Fruit fly (Drosophila melanogaster) whole organism, embryonic: ENCODE measurements around the gene CG2145.

Source experiments
- CG10209 ChIP-seq: fragments of 200-800 bp; sonication (Bioruptor generic); optimal IDR thresholded peaks from 3 replicates; lab custom pipeline; 2017; ENCODE audit warnings: missing biosample characterization, mild to moderate bottlenecking, missing genetic modification characterization, missing genetic modification reagents
- CG1024 ChIP-seq: fragments of 200-800 bp; sonication (Bioruptor generic); IDR thresholded peaks from 2 replicates; pipeline ENCODE4 v1.3.6; 2022; ENCODE audit warnings: missing biosample characterization, missing genetic modification characterization
- CG10431 ChIP-seq: fragments of 200-800 bp; sonication (Bioruptor generic); optimal IDR thresholded peaks from 3 replicates; lab custom pipeline; 2018; ENCODE audit warnings: missing biosample characterization, mild to moderate bottlenecking, missing genetic modification characterization
- CG11696 ChIP-seq: fragments of 200-800 bp; sonication (Bioruptor generic); IDR thresholded peaks from 2 replicates; pipeline ENCODE4 v1.3.6; 2022; ENCODE audit warnings: missing biosample characterization, missing genetic modification characterization
- CG16815 ChIP-seq: fragments of 200-800 bp; sonication (Bioruptor generic); optimal IDR thresholded peaks from 3 replicates; lab custom pipeline; 2017; ENCODE audit warnings: missing biosample characterization, mild to moderate bottlenecking, missing genetic modification characterization
- CG2678 ChIP-seq: fragments of 200-800 bp; sonication (Bioruptor generic); optimal IDR thresholded peaks from 3 replicates; lab custom pipeline; 2019; ENCODE audit warnings: missing biosample characterization, mild to moderate bottlenecking, missing genetic modification characterization, moderate library complexity
- CG3163 ChIP-seq: fragments of 200-800 bp; sonication (Bioruptor generic); optimal IDR thresholded peaks from 3 replicates; lab custom pipeline; 2016; ENCODE audit warnings: missing biosample characterization, missing genetic modification characterization
- CG32532 ChIP-seq: fragments of 200-800 bp; sonication (Bioruptor generic); IDR thresholded peaks from 2 replicates; pipeline ENCODE4 v1.3.6; 2022; ENCODE audit warnings: missing biosample characterization, missing genetic modification characterization
- CG3407 ChIP-seq: fragments of 200-800 bp; sonication (Bioruptor generic); optimal IDR thresholded peaks from 2 replicates; lab custom pipeline; 2018; ENCODE audit warnings: missing biosample characterization, mild to moderate bottlenecking, missing genetic modification characterization
- CG3847 ChIP-seq: fragments of 200-800 bp; sonication (Bioruptor generic); IDR thresholded peaks from 2 replicates; pipeline ENCODE4 v1.3.6; 2022; ENCODE audit warnings: missing biosample characterization, missing genetic modification characterization
- CG43689 ChIP-seq: fragments of 200-800 bp; sonication (Bioruptor generic); IDR thresholded peaks from 2 replicates; pipeline ENCODE4 v1.3.6; 2022; ENCODE audit warnings: missing biosample characterization, missing genetic modification characterization
- CG4707 ChIP-seq: fragments of 200-800 bp; sonication (Bioruptor generic); optimal IDR thresholded peaks from 2 replicates; lab custom pipeline; 2018; ENCODE audit warnings: missing biosample characterization, mild to moderate bottlenecking, missing genetic modification characterization, moderate library complexity
- CG7928 ChIP-seq: fragments of 200-800 bp; sonication (Bioruptor generic); optimal IDR thresholded peaks from 2 replicates; lab custom pipeline; 2017; ENCODE audit warnings: missing biosample characterization, mild to moderate bottlenecking, missing genetic modification characterization
- CG9437 ChIP-seq: fragments of 200-800 bp; sonication (Bioruptor generic); optimal IDR thresholded peaks from 2 replicates; lab custom pipeline; 2018; ENCODE audit warnings: missing biosample characterization, mild to moderate bottlenecking, missing genetic modification characterization
- CG9727 ChIP-seq: fragments of 200-800 bp; sonication (Bioruptor generic); optimal IDR thresholded peaks from 3 replicates; lab custom pipeline; 2017; ENCODE audit warnings: missing biosample characterization, mild to moderate bottlenecking, missing genetic modification characterization
- Drgx ChIP-seq: fragments of 200-800 bp; sonication (Bioruptor generic); IDR thresholded peaks from 2 replicates; pipeline ENCODE4 v1.3.6; 2022; ENCODE audit warnings: missing biosample characterization, missing genetic modification characterization
- Elba2 ChIP-seq: fragments of 200-800 bp; sonication (Bioruptor generic); optimal IDR thresholded peaks from 3 replicates; lab custom pipeline; 2016; ENCODE audit warnings: missing biosample characterization, missing genetic modification characterization
- HLH54F ChIP-seq: fragments of 200-800 bp; sonication (Bioruptor generic); optimal IDR thresholded peaks from 3 replicates; lab custom pipeline; 2016; ENCODE audit warnings: missing biosample characterization, missing genetic modification characterization
- HmgZ ChIP-seq: fragments of 200-800 bp; sonication (Bioruptor generic); optimal IDR thresholded peaks from 2 replicates; lab custom pipeline; 2018; ENCODE audit warnings: missing biosample characterization, mild to moderate bottlenecking, missing genetic modification characterization
- Hmx ChIP-seq: fragments of 200-800 bp; sonication (Bioruptor generic); optimal IDR thresholded peaks from 2 replicates; lab custom pipeline; 2016; ENCODE audit warnings: missing biosample characterization, missing genetic modification characterization
- Mes4 ChIP-seq: fragments of 200-800 bp; sonication (Bioruptor generic); optimal IDR thresholded peaks from 2 replicates; lab custom pipeline; 2016; ENCODE audit warnings: missing biosample characterization, missing genetic modification characterization
- NC2α ChIP-seq: fragments of 200-800 bp; sonication (Bioruptor generic); optimal IDR thresholded peaks from 2 replicates; lab custom pipeline; 2016; ENCODE audit warnings: missing biosample characterization, missing genetic modification characterization
- Nf-YA ChIP-seq: fragments of 200-800 bp; sonication (Bioruptor generic); IDR thresholded peaks from 2 replicates; pipeline ENCODE4 v1.3.6; 2022; ENCODE audit warnings: missing biosample characterization, missing genetic modification characterization
- Oaz ChIP-seq: fragments of 200-800 bp; sonication (Bioruptor generic); IDR thresholded peaks from 2 replicates; pipeline ENCODE4 v1.3.6; 2022; ENCODE audit warnings: missing biosample characterization, missing genetic modification characterization
- Side ChIP-seq: fragments of 200-800 bp; sonication (Bioruptor generic); optimal IDR thresholded peaks from 2 replicates; lab custom pipeline; 2016; ENCODE audit warnings: missing biosample characterization, missing genetic modification characterization
- Sox100B ChIP-seq: fragments of 200-800 bp; sonication (Bioruptor generic); optimal IDR thresholded peaks from 3 replicates; lab custom pipeline; 2018; ENCODE audit warnings: missing biosample characterization, mild to moderate bottlenecking, missing genetic modification characterization
- Spps ChIP-seq: fragments of 200-800 bp; sonication (Bioruptor generic); optimal IDR thresholded peaks from 2 replicates; lab custom pipeline; 2018; ENCODE audit warnings: missing biosample characterization, mild to moderate bottlenecking, missing genetic modification characterization
- Xbp1 ChIP-seq: fragments of 200-800 bp; sonication (Bioruptor generic); optimal IDR thresholded peaks from 3 replicates; lab custom pipeline; 2016; ENCODE audit warnings: missing biosample characterization, mild to moderate bottlenecking, missing genetic modification characterization
- Xrp1 ChIP-seq: fragments of 200-800 bp; sonication (Bioruptor generic); IDR thresholded peaks from 2 replicates; pipeline ENCODE4 v1.3.6; 2022; ENCODE audit warnings: missing biosample characterization, missing genetic modification characterization
- ab ChIP-seq: fragments of 200-800 bp; sonication (Bioruptor generic); optimal IDR thresholded peaks from 2 replicates; lab custom pipeline; 2016; ENCODE audit warnings: missing biosample characterization, missing genetic modification characterization
- al ChIP-seq: fragments of 200-800 bp; sonication (Bioruptor generic); IDR thresholded peaks from 2 replicates; pipeline ENCODE4 v1.3.6; 2022; ENCODE audit warnings: missing biosample characterization, missing genetic modification characterization
- az2 ChIP-seq: fragments of 200-800 bp; sonication (Bioruptor generic); optimal IDR thresholded peaks from 3 replicates; lab custom pipeline; 2016; ENCODE audit warnings: missing biosample characterization, missing genetic modification characterization
- chinmo ChIP-seq: fragments of 200-800 bp; sonication (Bioruptor generic); IDR thresholded peaks from 4 replicates; pipeline ENCODE4 v1.3.6; 2022; ENCODE audit warnings: missing biosample characterization, missing genetic modification characterization; ENCODE audit not compliant: partially characterized antibody
- dmrt99B ChIP-seq: fragments of 200-800 bp; sonication (Bioruptor generic); optimal IDR thresholded peaks from 2 replicates; lab custom pipeline; 2018; ENCODE audit warnings: missing biosample characterization, mild to moderate bottlenecking, missing genetic modification characterization, moderate library complexity
- eve ChIP-seq, 2 experiments: fragments of >200 bp; optimal IDR thresholded peaks; 2 replicates each; lab custom pipeline; 2017; ENCODE audit warnings: missing biosample characterization in 2 of 2, missing genetic modification characterization in 2 of 2
- ewg ChIP-seq: fragments of 200-800 bp; sonication (Bioruptor generic); optimal IDR thresholded peaks from 3 replicates; lab custom pipeline; 2017; ENCODE audit warnings: mild to moderate bottlenecking, missing biosample characterization, missing genetic modification reagents, missing genetic modification characterization
- fu2 ChIP-seq: fragments of 200-800 bp; sonication (Bioruptor generic); optimal IDR thresholded peaks from 2 replicates; lab custom pipeline; 2016; ENCODE audit warnings: missing biosample characterization, missing genetic modification characterization
- gsb-n ChIP-seq: fragments of 200-800 bp; sonication (Bioruptor generic); optimal IDR thresholded peaks from 3 replicates; lab custom pipeline; 2018; ENCODE audit warnings: missing biosample characterization, mild to moderate bottlenecking, missing genetic modification characterization
- gt ChIP-seq: fragments of 200-800 bp; sonication (Bioruptor generic); IDR thresholded peaks from 2 replicates; pipeline ENCODE4 v1.3.6; 2022; ENCODE audit warnings: missing biosample characterization, missing genetic modification characterization
- ken ChIP-seq: fragments of 200-800 bp; sonication (Bioruptor generic); IDR thresholded peaks from 3 replicates; pipeline ENCODE4 v1.3.6; 2022; ENCODE audit warnings: missing biosample characterization, missing genetic modification characterization
- lbe ChIP-seq: fragments of 200-800 bp; sonication (Bioruptor generic); optimal IDR thresholded peaks from 2 replicates; lab custom pipeline; 2016; ENCODE audit warnings: missing biosample characterization, mild to moderate bottlenecking, missing genetic modification characterization
- lov ChIP-seq, 2 experiments: fragments of 200-800 bp in 1 of 2; fragments of >200 bp in 1 of 2; sonication (Bioruptor generic) in 1 of 2; IDR thresholded peaks in 1 of 2; optimal IDR thresholded peaks in 1 of 2; 2 replicates in 1 of 2; 3 replicates in 1 of 2; pipeline versions ENCODE4 v1.3.6 to Lab custom; 2017 to 2022; ENCODE audit warnings: missing biosample characterization in 1 of 2, missing genetic modification characterization in 1 of 2
- phol ChIP-seq: fragments of 200-800 bp; sonication (Bioruptor generic); optimal IDR thresholded peaks from 3 replicates; lab custom pipeline; 2018; ENCODE audit warnings: missing biosample characterization, mild to moderate bottlenecking, missing genetic modification characterization, moderate library complexity
- pita ChIP-seq: fragments of 200-800 bp; sonication (Bioruptor generic); optimal IDR thresholded peaks from 2 replicates; lab custom pipeline; 2017; ENCODE audit warnings: missing biosample characterization, mild to moderate bottlenecking, missing genetic modification characterization
- row ChIP-seq: fragments of 200-800 bp; sonication (Bioruptor generic); IDR thresholded peaks from 3 replicates; pipeline ENCODE4 v1.3.6; 2022; ENCODE audit warnings: missing biosample characterization, missing genetic modification characterization
- tin ChIP-seq: fragments of 200-800 bp; sonication (Bioruptor generic); optimal IDR thresholded peaks from 3 replicates; lab custom pipeline; 2016; ENCODE audit warnings: missing biosample characterization, missing genetic modification characterization
- toy ChIP-seq: fragments of 200-800 bp; sonication (Bioruptor generic); IDR thresholded peaks from 2 replicates; pipeline ENCODE4 v1.3.6; 2022; ENCODE audit warnings: missing biosample characterization, missing genetic modification characterization
- trh ChIP-seq: fragments of 200-800 bp; sonication (Bioruptor generic); optimal IDR thresholded peaks from 2 replicates; lab custom pipeline; 2016; ENCODE audit warnings: missing biosample characterization, missing genetic modification characterization
- tx ChIP-seq: fragments of 200-800 bp; sonication (Bioruptor generic); optimal IDR thresholded peaks from 2 replicates; lab custom pipeline; 2016; ENCODE audit warnings: missing biosample characterization, missing genetic modification characterization
- zen2 ChIP-seq: fragments of 200-800 bp; sonication (Bioruptor generic); IDR thresholded peaks from 3 replicates; pipeline ENCODE4 v1.3.6; 2022; ENCODE audit warnings: missing biosample characterization, missing genetic modification characterization; ENCODE audit not compliant: partially characterized antibody
- zfh1 ChIP-seq: fragments of 200-800 bp; sonication (Bioruptor generic); IDR thresholded peaks from 3 replicates; pipeline ENCODE4 v1.3.6; 2022; ENCODE audit warnings: missing biosample characterization, missing genetic modification characterization

The CG2145 gene

dm6 chrX:10936599-10936998, 9.4 kb downstream of the CG2145 start (continued):
- TF ChIP-seq CG7928 (GFP tag; lab: Kevin White, UChicago) (peak; percentile 17), CG32532 (peak; percentile 83), CG16815 (GFP tag; lab: Kevin White, UChicago) (peak; percentile 32), pita (GFP tag; lab: Kevin White, UChicago) (no peak), CG1024 (GFP tag; lab: Robert Waterston, UW) (peak; percentile 70; the same call in 1 of the 2 replicates), zen2 (GFP tag; lab: Robert Waterston, UW) (no peak), Side (GFP tag; lab: Kevin White, UChicago) (peak; percentile 82), Sox100B (peak; percentile 85), Oaz (GFP tag; lab: Robert Waterston, UW) (peak; percentile 79), zfh1 (GFP tag; lab: Robert Waterston, UW) (peak; percentile 79), toy (peak; percentile 68), dmrt99B (tag; lab: Kevin White, UChicago) (peak; percentile 93), CG11696 (GFP tag; lab: Robert Waterston, UW) (peak; percentile 70), Mes4 (GFP tag; lab: Kevin White, UChicago) (peak; percentile 71), Drgx (peak; percentile 90), Xrp1 (GFP tag; lab: Robert Waterston, UW) (peak; percentile 83), CG3847 (peak; percentile 74), phol (peak; percentile 85), Xbp1 (GFP tag; lab: Kevin White, UChicago) (peak; percentile 85), lbe (GFP tag; lab: Kevin White, UChicago) (no peak), ewg (GFP tag; lab: Kevin White, UChicago) (peak; percentile 66), tx (GFP tag; lab: Kevin White, UChicago) (peak; percentile 54), CG43689 (GFP tag; lab: Robert Waterston, UW) (peak; percentile 74), trh (GFP tag; lab: Kevin White, UChicago) (peak; percentile 37), CG3163 (GFP tag; lab: Kevin White, UChicago) (peak; percentile 45), Spps (tag; lab: Kevin White, UChicago) (peak; percentile 56), al (GFP tag; lab: Robert Waterston, UW) (peak; percentile 75), ken (peak; percentile 83), CG2678 (tag; lab: Kevin White, UChicago) (peak; percentile 92), lov (optimal IDR thresholded peaks at IDR 0.05; lab: Kevin White, UChicago) (no peak), lov (GFP tag; IDR thresholded peaks at IDR 0.05; lab: Robert Waterston, UW) (peak; percentile 59; the same call in 1 of the 3 replicates), Elba2 (GFP tag; lab: Kevin White, UChicago) (no peak), fu2 (GFP tag; lab: Kevin White, UChicago) (peak; percentile 54), CG9727 (peak; percentile 78), HmgZ (peak; percentile 88), CG3407 (GFP tag; lab: Kevin White, UChicago) (peak; percentile 67), NC2α (GFP tag; lab: Kevin White, UChicago) (peak; percentile 46), CG9437 (GFP tag; lab: Kevin White, UChicago) (peak; percentile 74), gsb-n (tag; lab: Kevin White, UChicago) (peak; percentile 77), Hmx (GFP tag; lab: Kevin White, UChicago) (no peak), eve (GFP tag; optimal IDR thresholded peaks at IDR 0.05; lab: Kevin White, UChicago) (no peak), az2 (peak; percentile 79), CG4707 (GFP tag; lab: Kevin White, UChicago) (peak; percentile 73), Nf-YA (GFP tag; lab: Robert Waterston, UW) (peak; percentile 74; the same call in 1 of the 2 replicates), ab (GFP tag; lab: Kevin White, UChicago) (no peak), CG10431 (GFP tag; lab: Kevin White, UChicago) (peak; percentile 15), tin (GFP tag; lab: Kevin White, UChicago) (peak; percentile 79), row (GFP tag; lab: Robert Waterston, UW) (peak; percentile 84), gt (GFP tag; lab: Robert Waterston, UW) (peak; percentile 63; the same call in 1 of the 2 replicates), HLH54F (GFP tag; lab: Kevin White, UChicago) (peak; percentile 70), chinmo (GFP tag; lab: Robert Waterston, UW) (no peak), CG10209 (GFP tag; lab: Kevin White, UChicago) (peak; percentile 69)
